Fruit fly (Drosophila melanogaster) whole organism, embryonic: Measurements from ENCODE around the gene CG10222.

Experiments used
- Adf1 ChIP-seq: fragments of 200-800 bp; sonication (Bioruptor generic); IDR thresholded peaks from 2 replicates; pipeline ENCODE4 v1.3.6; 2022; ENCODE audit warnings: missing biosample characterization, missing genetic modification characterization
- Atf6 ChIP-seq: fragments of 200-800 bp; sonication (Bioruptor generic); IDR thresholded peaks from 2 replicates; pipeline ENCODE4 v1.3.6; 2022; ENCODE audit warnings: missing biosample characterization, missing genetic modification characterization
- CG10431 ChIP-seq: fragments of 200-800 bp; sonication (Bioruptor generic); optimal IDR thresholded peaks from 3 replicates; lab custom pipeline; 2018; ENCODE audit warnings: missing biosample characterization, mild to moderate bottlenecking, missing genetic modification characterization
- CG10654 ChIP-seq: fragments of 200-800 bp; sonication (Bioruptor generic); optimal IDR thresholded peaks from 2 replicates; lab custom pipeline; 2016; ENCODE audit warnings: missing biosample characterization, missing genetic modification characterization
- CG11456 ChIP-seq: fragments of 200-800 bp; sonication (Bioruptor generic); IDR thresholded peaks from 3 replicates; pipeline ENCODE4 v1.3.6; 2022; ENCODE audit warnings: missing biosample characterization, missing genetic modification characterization
- CG11723 ChIP-seq: fragments of 200-800 bp; sonication (Bioruptor generic); optimal IDR thresholded peaks from 2 replicates; lab custom pipeline; 2017; ENCODE audit warnings: missing biosample characterization, mild to moderate bottlenecking, missing genetic modification characterization
- CG12744 ChIP-seq: fragments of 200-800 bp; sonication (Bioruptor generic); optimal IDR thresholded peaks from 2 replicates; lab custom pipeline; 2016; ENCODE audit warnings: missing biosample characterization, missing genetic modification characterization
- CG13296 ChIP-seq: fragments of 200-800 bp; sonication (Bioruptor generic); optimal IDR thresholded peaks from 3 replicates; lab custom pipeline; 2018; ENCODE audit warnings: missing biosample characterization, mild to moderate bottlenecking, missing genetic modification characterization
- CG13624 ChIP-seq: fragments of 200-800 bp; sonication (Bioruptor generic); optimal IDR thresholded peaks from 2 replicates; lab custom pipeline; 2016; ENCODE audit warnings: missing biosample characterization, missing genetic modification characterization
- CG14441 ChIP-seq: fragments of 200-800 bp; sonication (Bioruptor generic); IDR thresholded peaks from 2 replicates; pipeline ENCODE4 v1.3.6; 2022; ENCODE audit warnings: missing biosample characterization, missing genetic modification characterization
- CG3407 ChIP-seq: fragments of 200-800 bp; sonication (Bioruptor generic); optimal IDR thresholded peaks from 2 replicates; lab custom pipeline; 2018; ENCODE audit warnings: missing biosample characterization, mild to moderate bottlenecking, missing genetic modification characterization
- CG3726 ChIP-seq: fragments of 200-800 bp; sonication (Bioruptor generic); IDR thresholded peaks from 3 replicates; pipeline ENCODE4, ENCODE4 v1.3.6; 2022; ENCODE audit warnings: missing biosample characterization, missing genetic modification characterization
- CG4282 ChIP-seq: fragments of 200-800 bp; sonication (Bioruptor generic); optimal IDR thresholded peaks from 2 replicates; lab custom pipeline; 2016; ENCODE audit warnings: missing biosample characterization, missing genetic modification characterization
- CG6254 ChIP-seq: fragments of 200-800 bp; sonication (Bioruptor generic); optimal IDR thresholded peaks from 3 replicates; lab custom pipeline; 2017; ENCODE audit warnings: mild to moderate bottlenecking, missing biosample characterization, missing genetic modification reagents, missing genetic modification characterization
- CG7357 ChIP-seq: fragments of 200-800 bp; sonication (Bioruptor generic); IDR thresholded peaks from 3 replicates; pipeline ENCODE4 v1.3.6; 2022; ENCODE audit warnings: missing biosample characterization, missing genetic modification characterization
- CG7372 ChIP-seq: fragments of 200-800 bp; sonication (Bioruptor generic); IDR thresholded peaks from 2 replicates; pipeline ENCODE4 v1.3.6; 2022; ENCODE audit warnings: missing biosample characterization, missing genetic modification characterization
- CG8281 ChIP-seq: fragments of 200-800 bp; sonication (Bioruptor generic); optimal IDR thresholded peaks from 2 replicates; lab custom pipeline; 2018; ENCODE audit warnings: missing biosample characterization, mild to moderate bottlenecking, missing genetic modification characterization, moderate library complexity
- CG8388 ChIP-seq: fragments of 200-800 bp; sonication (Bioruptor generic); optimal IDR thresholded peaks from 2 replicates; lab custom pipeline; 2019; ENCODE audit warnings: missing biosample characterization, mild to moderate bottlenecking, missing genetic modification characterization, moderate library complexity
- CG9817 ChIP-seq: fragments of 200-800 bp; sonication (Bioruptor generic); optimal IDR thresholded peaks from 2 replicates; lab custom pipeline; 2018; ENCODE audit warnings: missing biosample characterization, mild to moderate bottlenecking, missing genetic modification characterization, moderate library complexity
- CoRest ChIP-seq: fragments of 200-800 bp; sonication (Bioruptor generic); optimal IDR thresholded peaks from 3 replicates; lab custom pipeline; 2018; ENCODE audit warnings: missing biosample characterization, mild to moderate bottlenecking, missing genetic modification characterization, moderate library complexity
- Dref ChIP-seq: fragments of 200-800 bp; sonication (Bioruptor generic); IDR thresholded peaks from 2 replicates; pipeline ENCODE4 v1.3.6; 2022; ENCODE audit warnings: missing biosample characterization, missing genetic modification characterization
- Elba2 ChIP-seq: fragments of 200-800 bp; sonication (Bioruptor generic); optimal IDR thresholded peaks from 3 replicates; lab custom pipeline; 2016; ENCODE audit warnings: missing biosample characterization, missing genetic modification characterization
- GATAe ChIP-seq: fragments of 200-800 bp; sonication (Bioruptor generic); conservative IDR thresholded peaks from 2 replicates; pipeline ENCODE4 v1.3.6; 2022; ENCODE audit warnings: missing biosample characterization, missing genetic modification characterization
- HmgZ ChIP-seq: fragments of 200-800 bp; sonication (Bioruptor generic); optimal IDR thresholded peaks from 2 replicates; lab custom pipeline; 2018; ENCODE audit warnings: missing biosample characterization, mild to moderate bottlenecking, missing genetic modification characterization
- Sin3A ChIP-seq: fragments of >200 bp; optimal IDR thresholded peaks from 2 replicates; lab custom pipeline; 2018
- Sry-δ ChIP-seq: fragments of 200-800 bp; sonication (Bioruptor generic); optimal IDR thresholded peaks from 2 replicates; lab custom pipeline; 2016; ENCODE audit warnings: missing biosample characterization, missing genetic modification characterization
- Stat92E ChIP-seq, 3 experiments: fragments of >200 bp in 2 of 3; fragments of 200-800 bp in 1 of 3; sonication (Bioruptor generic) in 1 of 3; optimal IDR thresholded peaks; 2 replicates each; lab custom pipeline; 2017 to 2019; ENCODE audit warnings: missing biosample characterization in 3 of 3, missing genetic modification characterization in 3 of 3, mild to moderate bottlenecking in 1 of 3, moderate library complexity in 1 of 3
- Vsx1 ChIP-seq: fragments of 200-800 bp; sonication (Bioruptor generic); optimal IDR thresholded peaks from 2 replicates; lab custom pipeline; 2017; ENCODE audit warnings: missing biosample characterization, mild to moderate bottlenecking, missing genetic modification characterization, missing genetic modification reagents
- ara ChIP-seq: fragments of 200-800 bp; sonication (Bioruptor generic); IDR thresholded peaks from 2 replicates; pipeline ENCODE4 v1.3.6; 2022; ENCODE audit warnings: missing biosample characterization, missing genetic modification characterization
- chinmo ChIP-seq: fragments of 200-800 bp; sonication (Bioruptor generic); IDR thresholded peaks from 4 replicates; pipeline ENCODE4 v1.3.6; 2022; ENCODE audit warnings: missing biosample characterization, missing genetic modification characterization; ENCODE audit not compliant: partially characterized antibody
- crp ChIP-seq, 2 experiments: fragments of 200-800 bp; sonication (Bioruptor generic); optimal IDR thresholded peaks; 2 replicates in 1 of 2; 3 replicates in 1 of 2; lab custom pipeline; 2017; ENCODE audit warnings: missing biosample characterization in 2 of 2, missing genetic modification characterization in 2 of 2, mild to moderate bottlenecking in 1 of 2, moderate library complexity in 1 of 2
- danr ChIP-seq: fragments of 200-800 bp; sonication (Bioruptor generic); IDR thresholded peaks from 2 replicates; pipeline ENCODE4 v1.3.6; 2022; ENCODE audit warnings: missing biosample characterization, missing genetic modification characterization
- fru ChIP-seq: fragments of >200 bp; optimal IDR thresholded peaks from 2 replicates; lab custom pipeline; 2017
- gcm2 ChIP-seq: fragments of 200-800 bp; sonication (Bioruptor generic); optimal IDR thresholded peaks from 2 replicates; lab custom pipeline; 2016; ENCODE audit warnings: missing biosample characterization, missing genetic modification characterization
- hb ChIP-seq: fragments of 200-800 bp; sonication (Bioruptor generic); IDR thresholded peaks from 3 replicates; pipeline ENCODE4 v1.3.6; 2022; ENCODE audit warnings: missing biosample characterization, missing genetic modification characterization; ENCODE audit not compliant: partially characterized antibody
- insv ChIP-seq, 2 experiments: fragments of 200-800 bp; sonication (Bioruptor generic); optimal IDR thresholded peaks; 3 replicates each; lab custom pipeline; 2016 to 2018; ENCODE audit warnings: missing biosample characterization in 2 of 2, missing genetic modification characterization in 2 of 2
- inv ChIP-seq: fragments of 200-800 bp; sonication (Bioruptor generic); IDR thresholded peaks from 2 replicates; pipeline ENCODE4 v1.3.6; 2022; ENCODE audit warnings: missing biosample characterization, missing genetic modification characterization; ENCODE audit not compliant: partially characterized antibody
- klu ChIP-seq: fragments of 200-800 bp; sonication (Bioruptor generic); IDR thresholded peaks from 2 replicates; pipeline ENCODE4 v1.3.6; 2022; ENCODE audit warnings: missing biosample characterization, missing genetic modification characterization
- nerfin-1 ChIP-seq: fragments of 200-800 bp; sonication (Bioruptor generic); optimal IDR thresholded peaks from 3 replicates; lab custom pipeline; 2019; ENCODE audit warnings: missing biosample characterization, mild to moderate bottlenecking, missing genetic modification characterization, moderate library complexity
- nerfin-2 ChIP-seq: fragments of 200-800 bp; sonication (Bioruptor generic); IDR thresholded peaks from 2 replicates; pipeline ENCODE4 v1.3.6; 2022; ENCODE audit warnings: missing biosample characterization, missing genetic modification characterization; ENCODE audit not compliant: partially characterized antibody
- org-1 ChIP-seq: fragments of 200-800 bp; sonication (Bioruptor generic); optimal IDR thresholded peaks from 2 replicates; lab custom pipeline; 2017; ENCODE audit warnings: missing biosample characterization, missing genetic modification characterization
- ro ChIP-seq: fragments of 200-800 bp; sonication (Bioruptor generic); IDR thresholded peaks from 2 replicates; pipeline ENCODE4 v1.3.6; 2022; ENCODE audit warnings: missing biosample characterization, missing genetic modification characterization
- sc ChIP-seq, 3 experiments: fragments of >200 bp in 2 of 3; fragments of 200-800 bp in 1 of 3; sonication (Bioruptor generic) in 1 of 3; optimal IDR thresholded peaks; 2 replicates in 2 of 3; 3 replicates in 1 of 3; lab custom pipeline; 2017; ENCODE audit warnings: mild to moderate bottlenecking in 1 of 3, missing biosample characterization in 1 of 3, missing genetic modification characterization in 1 of 3, missing genetic modification reagents in 1 of 3
- sna ChIP-seq: fragments of 200-800 bp; sonication (Bioruptor generic); IDR thresholded peaks from 2 replicates; pipeline ENCODE4 v1.3.6; 2022; ENCODE audit warnings: missing biosample characterization, missing genetic modification characterization; ENCODE audit not compliant: partially characterized antibody
- tgo ChIP-seq: fragments of 200-800 bp; sonication (Bioruptor generic); IDR thresholded peaks from 3 replicates; pipeline ENCODE4 v1.3.6; 2022; ENCODE audit warnings: missing biosample characterization, missing genetic modification characterization
- tna ChIP-seq: fragments of 200-800 bp; sonication (Bioruptor generic); IDR thresholded peaks from 2 replicates; pipeline ENCODE4 v1.3.6; 2022; ENCODE audit warnings: missing biosample characterization, missing genetic modification characterization; ENCODE audit not compliant: partially characterized antibody
- tx ChIP-seq: fragments of 200-800 bp; sonication (Bioruptor generic); optimal IDR thresholded peaks from 2 replicates; lab custom pipeline; 2016; ENCODE audit warnings: missing biosample characterization, missing genetic modification characterization
- vfl ChIP-seq: fragments of 200-800 bp; sonication (Bioruptor generic); optimal IDR thresholded peaks from 2 replicates; lab custom pipeline; 2016; ENCODE audit warnings: missing biosample characterization, missing genetic modification characterization
- vvl ChIP-seq: fragments of 200-800 bp; sonication (Bioruptor generic); IDR thresholded peaks from 2 replicates; pipeline ENCODE4 v1.3.6; 2022; ENCODE audit warnings: missing biosample characterization, missing genetic modification characterization
- wek ChIP-seq: fragments of 200-800 bp; sonication (Bioruptor generic); optimal IDR thresholded peaks from 3 replicates; lab custom pipeline; 2018; ENCODE audit warnings: missing biosample characterization, mild to moderate bottlenecking, missing genetic modification characterization, moderate library complexity
- zen ChIP-seq: fragments of 200-800 bp; sonication (Bioruptor generic); optimal IDR thresholded peaks from 3 replicates; lab custom pipeline; 2018; ENCODE audit warnings: missing biosample characterization, mild to moderate bottlenecking, missing genetic modification characterization, moderate library complexity

Gene CG10222

DNA sequence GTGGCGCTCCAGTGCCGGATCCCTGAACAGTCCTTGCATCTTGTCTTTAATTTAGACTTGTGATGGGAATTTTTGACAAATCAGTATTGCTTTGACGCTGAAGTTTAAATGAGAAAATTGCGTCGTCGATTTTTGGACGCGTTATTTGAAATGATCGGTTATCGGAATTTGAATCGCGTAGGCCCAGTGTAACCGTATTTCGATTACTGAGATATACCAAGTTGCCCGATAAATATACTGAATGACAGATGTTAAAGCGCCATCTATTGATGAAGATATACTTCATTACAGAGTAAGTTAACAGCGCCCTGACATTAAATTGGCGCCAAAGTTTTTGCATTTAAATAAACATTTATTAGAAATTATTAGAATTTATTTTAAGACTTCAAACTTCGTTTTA is 22.4 kb downstream of the CG10222 start, which contains the start of gene Poc1 (continued):
- TF ChIP-seq CG7357 (no peak), CG3407 (GFP tag; lab: Kevin White, UChicago) (no peak), Elba2 (no peak), Sry-δ (GFP tag; lab: Kevin White, UChicago) (peak; percentile 47), CG6254 (GFP tag; lab: Kevin White, UChicago) (no peak), crp (GFP tag; optimal IDR thresholded peaks at IDR 0.05; lab: Kevin White, UChicago) (no peak), Sin3A (lab: Kevin White, UChicago) (no peak), sna (no peak), gcm2 (GFP tag; lab: Kevin White, UChicago) (no peak), CG10654 (GFP tag; lab: Kevin White, UChicago) (no peak), inv (0 out of 2 replicates have a peak, but pooled peaks have one; percentile 3), wek (no peak), Adf1 (no peak), nerfin-2 (GFP tag; lab: Robert Waterston, UW) (peak; percentile 49; the same call in 1 of the 2 replicates), tgo (GFP tag; lab: Robert Waterston, UW) (no peak), CG7372 (GFP tag; lab: Robert Waterston, UW) (no peak), CG11723 (GFP tag; lab: Kevin White, UChicago) (no peak), Dref (GFP tag; lab: Robert Waterston, UW) (peak; percentile 80), Vsx1 (no peak), ara (GFP tag; lab: Robert Waterston, UW) (no peak), vvl (no peak), zen (tag; lab: Kevin White, UChicago) (peak; percentile 17), CG8388 (GFP tag; lab: Kevin White, UChicago) (no peak), chinmo (GFP tag; lab: Robert Waterston, UW) (no peak), Stat92E (GFP tag; optimal IDR thresholded peaks at IDR 0.05; lab: Kevin White, UChicago) (peak in 1 of 3 experiments; percentile 58), CG10431 (GFP tag; lab: Kevin White, UChicago) (no peak), tna (GFP tag; lab: Robert Waterston, UW) (peak; percentile 33; the same call in 1 of the 2 replicates), CG11456 (GFP tag; lab: Robert Waterston, UW) (no peak), nerfin-1 (tag; lab: Kevin White, UChicago) (no peak), klu (GFP tag; lab: Robert Waterston, UW) (no peak), CG8281 (tag; lab: Kevin White, UChicago) (no peak), Atf6 (GFP tag; lab: Robert Waterston, UW) (no peak), CG4282 (GFP tag; lab: Kevin White, UChicago) (no peak), ro (GFP tag; lab: Robert Waterston, UW) (no peak), CG13624 (no peak), tx (no peak), CG9817 (tag; lab: Kevin White, UChicago) (no peak), vfl (no peak), hb (GFP tag; lab: Robert Waterston, UW) (peak; percentile 35; the same call in 1 of the 3 replicates), HmgZ (tag; lab: Kevin White, UChicago) (no peak), CoRest (tag; lab: Kevin White, UChicago) (no peak), fru (lab: Kevin White, UChicago) (no peak), org-1 (GFP tag; lab: Kevin White, UChicago) (no peak), CG12744 (no peak), GATAe (GFP tag; lab: Robert Waterston, UW) (no peak), insv (GFP tag; optimal IDR thresholded peaks at IDR 0.05; lab: Kevin White, UChicago) (peak in 1 of 2 experiments; percentile 41), sc (optimal IDR thresholded peaks at IDR 0.05; lab: Kevin White, UChicago) (no peak), sc (GFP tag; optimal IDR thresholded peaks at IDR 0.05; lab: Kevin White, UChicago) (no peak), CG3726 (GFP tag; lab: Robert Waterston, UW) (no peak), danr (GFP tag; lab: Robert Waterston, UW) (no peak), CG13296 (GFP tag; lab: Kevin White, UChicago) (no peak), CG14441 (no peak)
